Worm (Caenorhabditis elegans) whole organism, early embryonic: ENCODE measurements around the gene nhr-18.

Source experiments
- B0310.2 ChIP-seq: sonication (generic microtip); optimal IDR thresholded peaks from 2 replicates; lab custom pipeline; 2016; ENCODE audit warnings: mild to moderate bottlenecking, missing genetic modification characterization, missing compliant biosample characterization
- F13C5.2 ChIP-seq: sonication (generic microtip); optimal IDR thresholded peaks from 2 replicates; lab custom pipeline; 2017; ENCODE audit warnings: mild to moderate bottlenecking, missing genetic modification characterization, inconsistent platforms, missing compliant biosample characterization
- aly-1 ChIP-seq: sonication (generic microtip); optimal IDR thresholded peaks from 2 replicates; lab custom pipeline; 2016; ENCODE audit warnings: missing genetic modification characterization, missing compliant biosample characterization
- ama-1 ChIP-seq: fragments of 150-350 bp; optimal IDR thresholded peaks from 2 replicates; lab custom pipeline; 2014
- ceh-13 ChIP-seq: fragments of 200-800 bp; sonication (Bioruptor generic); optimal IDR thresholded peaks from 2 replicates; lab custom pipeline; 2018; ENCODE audit warnings: mild to moderate bottlenecking, missing genetic modification characterization, missing compliant biosample characterization
- ceh-36 ChIP-seq: sonication (generic microtip); optimal IDR thresholded peaks from 2 replicates; lab custom pipeline; 2016; ENCODE audit warnings: missing genetic modification characterization, inconsistent platforms, missing compliant biosample characterization
- ets-7 ChIP-seq: sonication (generic microtip); optimal IDR thresholded peaks from 2 replicates; lab custom pipeline; 2016; ENCODE audit warnings: missing genotype, missing genetic modification characterization, missing compliant biosample characterization
- flt-1 ChIP-seq: fragments of 200-800 bp; sonication (Bioruptor generic); IDR thresholded peaks from 2 replicates; pipeline ENCODE4 v1.3.6; 2022; ENCODE audit warnings: missing genetic modification characterization, missing compliant biosample characterization
- hmbx-1 ChIP-seq: sonication (generic microtip); optimal IDR thresholded peaks from 2 replicates; lab custom pipeline; 2016; ENCODE audit warnings: mild to moderate bottlenecking, missing genetic modification characterization, missing compliant biosample characterization
- hmg-4 ChIP-seq: fragments of 200-800 bp; sonication (Bioruptor generic); optimal IDR thresholded peaks from 2 replicates; lab custom pipeline; 2018; ENCODE audit warnings: mild to moderate bottlenecking, missing genetic modification characterization, missing compliant biosample characterization
- hnd-1 ChIP-seq: sonication (generic microtip); optimal IDR thresholded peaks from 2 replicates; lab custom pipeline; 2016; ENCODE audit warnings: missing genetic modification characterization, missing compliant biosample characterization
- pes-1 ChIP-seq: fragments of 200-800 bp; sonication (Bioruptor generic); IDR thresholded peaks from 2 replicates; pipeline ENCODE4 v1.3.6; 2022; ENCODE audit warnings: missing genetic modification reagents, missing genetic modification characterization, missing compliant biosample characterization
- scrt-1 ChIP-seq: fragments of 200-800 bp; sonication (Bioruptor generic); IDR thresholded peaks from 2 replicates; pipeline ENCODE4 v1.3.6; 2022; ENCODE audit warnings: missing genetic modification characterization, missing compliant biosample characterization
- sea-1 ChIP-seq: fragments of 200-800 bp; sonication (Bioruptor generic); conservative IDR thresholded peaks from 2 replicates; pipeline ENCODE4 v1.3.6; 2022; ENCODE audit warnings: missing genetic modification characterization, missing compliant biosample characterization
- tbx-11 ChIP-seq: fragments of 200-800 bp; sonication (Bioruptor generic); IDR thresholded peaks from 2 replicates; pipeline ENCODE4 v1.3.6; 2022; ENCODE audit warnings: missing genetic modification characterization, missing compliant biosample characterization
- tbx-37 ChIP-seq: fragments of 200-800 bp; sonication (Bioruptor generic); conservative IDR thresholded peaks from 2 replicates; pipeline ENCODE4 v1.3.6; 2022; ENCODE audit warnings: missing genetic modification reagents, missing genetic modification characterization, missing compliant biosample characterization
- tra-4 ChIP-seq: sonication (generic microtip); optimal IDR thresholded peaks from 2 replicates; lab custom pipeline; 2017; ENCODE audit warnings: missing genetic modification characterization, missing compliant biosample characterization

nhr-18 gene

DNA sequence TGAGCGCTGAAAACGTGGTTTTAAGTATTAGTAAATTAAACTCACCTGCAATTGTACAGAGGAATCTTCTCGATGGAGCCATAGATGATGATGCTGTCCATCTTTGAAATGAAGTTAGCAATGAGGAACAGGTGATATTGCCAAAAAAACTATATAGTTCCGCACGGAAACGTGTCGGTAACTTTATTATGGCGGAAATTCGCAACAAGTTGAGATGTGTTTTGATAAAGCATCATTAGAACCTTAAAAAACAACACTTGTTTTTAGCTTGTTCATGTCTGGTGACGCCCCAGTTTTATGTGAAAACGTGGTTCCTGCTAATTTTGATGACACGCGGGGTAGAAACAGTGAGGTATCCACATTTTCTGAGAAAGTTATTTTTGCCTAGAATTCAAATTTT is 20.8 kb upstream of the nhr-18 start, which contains the start of gene srt-40:
Gene srt-40, minus strand, starts transcription at position 101 of the 400 bp plus-strand sequence.
- TF ChIP-seq B0310.2 (tag; lab: Kevin White, UChicago) (no peak), ceh-13 (GFP tag; lab: Kevin White, UChicago) (no peak)

DNA sequence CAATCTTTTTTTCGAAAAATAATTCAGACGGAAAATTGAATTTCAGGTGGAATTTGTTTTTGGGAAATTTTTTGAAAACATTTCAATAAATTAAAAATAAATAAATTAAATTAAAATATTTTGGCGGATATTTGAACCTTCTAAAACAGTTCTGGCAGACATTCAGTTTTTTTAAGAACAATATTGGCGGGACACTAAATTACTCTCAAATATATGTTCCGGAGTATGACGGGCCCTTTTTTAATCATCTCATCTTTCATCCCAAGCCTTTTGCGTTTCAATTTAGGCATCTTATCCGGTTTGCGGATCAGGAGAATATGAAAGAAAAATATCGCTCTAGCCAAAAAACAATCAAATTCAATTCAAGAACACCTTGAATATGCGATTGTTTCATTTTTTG is 20.2 kb upstream of the nhr-18 start, which contains the start of gene svh-11:
Gene svh-11, plus strand, starts transcription at position 301 of the 400 bp plus-strand sequence.
- no peak for TF ChIP-seq hnd-1 (tag; lab: Kevin White, UChicago)

DNA sequence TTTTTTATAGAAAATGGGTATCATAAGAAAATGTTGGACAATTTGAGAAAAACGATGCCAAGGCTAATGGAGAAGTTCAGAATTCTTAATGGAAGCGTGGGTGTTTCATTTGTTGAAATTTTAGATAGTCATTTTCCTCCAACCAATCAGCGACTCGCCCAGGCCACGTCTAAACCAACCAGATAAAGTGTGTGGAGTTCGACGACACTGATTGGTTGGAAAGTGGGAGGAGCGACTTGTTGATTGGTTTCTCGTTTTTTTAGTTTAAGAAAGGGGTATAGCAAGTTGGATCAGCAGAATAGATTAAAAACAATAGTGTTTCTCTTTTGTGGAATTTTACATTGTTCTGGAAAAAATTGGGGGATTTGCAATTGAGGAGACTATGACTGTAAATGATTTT is 19.5 kb upstream of the nhr-18 start:
- TF ChIP-seq ceh-13 (GFP tag; lab: Kevin White, UChicago) (no peak), ceh-36 (tag; lab: Kevin White, UChicago) (no peak), tbx-11 (no peak), tra-4 (tag; lab: Kevin White, UChicago) (no peak), tbx-37 (GFP tag; lab: Robert Waterston, UW) (no peak), F13C5.2 (tag; lab: Kevin White, UChicago) (no peak), scrt-1 (GFP tag; lab: Robert Waterston, UW) (no peak), B0310.2 (tag; lab: Kevin White, UChicago) (no peak), ama-1 (lab: Kevin White, UChicago) (no peak), sea-1 (no peak), pes-1 (GFP tag; lab: Robert Waterston, UW) (no peak), hmbx-1 (tag; lab: Kevin White, UChicago) (no peak), ets-7 (tag; lab: Kevin White, UChicago) (no peak), hnd-1 (tag; lab: Kevin White, UChicago) (no peak), aly-1 (tag; lab: Kevin White, UChicago) (no peak), hmg-4 (no peak), flt-1 (GFP tag; lab: Robert Waterston, UW) (no peak)

DNA sequence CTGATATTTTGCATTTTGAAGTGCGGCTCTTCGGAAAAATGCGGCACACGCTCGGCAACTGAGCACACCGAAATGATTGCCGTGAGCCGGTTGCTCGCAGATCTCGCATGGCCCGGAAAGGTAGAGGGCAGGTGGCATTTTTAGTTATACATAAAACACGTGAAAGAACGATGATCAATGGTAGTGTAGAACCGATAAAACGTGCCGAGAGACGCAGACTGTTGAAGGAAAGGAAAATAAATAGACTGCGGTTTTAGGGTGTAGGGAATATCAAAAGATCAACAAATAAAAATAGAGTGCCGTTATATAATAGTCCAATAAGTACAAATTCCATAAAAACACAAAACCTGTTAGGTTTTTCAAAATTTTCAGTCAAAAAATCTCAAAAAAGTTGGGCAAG is 15.1 kb upstream of the nhr-18 start, which contains the start of gene nhr-133:
Gene nhr-133, minus strand, starts transcription at position 183 of the 400 bp plus-strand sequence.
- TF ChIP-seq scrt-1 (GFP tag; lab: Robert Waterston, UW) = no peak
- TF ChIP-seq hmbx-1 (tag; lab: Kevin White, UChicago) = no peak
- TF ChIP-seq aly-1 (tag; lab: Kevin White, UChicago) = no peak
- no peak for TF ChIP-seq sea-1
- no peak for TF ChIP-seq tbx-11
- no peak for TF ChIP-seq flt-1 (GFP tag; lab: Robert Waterston, UW)
- TF ChIP-seq ceh-36 (tag; lab: Kevin White, UChicago) = no peak
- TF ChIP-seq ets-7 (tag; lab: Kevin White, UChicago) = no peak
- no peak for TF ChIP-seq hnd-1 (tag; lab: Kevin White, UChicago)
- TF ChIP-seq pes-1 (GFP tag; lab: Robert Waterston, UW) = no peak
- no peak for TF ChIP-seq tbx-37 (GFP tag; lab: Robert Waterston, UW)
- TF ChIP-seq hmg-4 = no peak

DNA sequence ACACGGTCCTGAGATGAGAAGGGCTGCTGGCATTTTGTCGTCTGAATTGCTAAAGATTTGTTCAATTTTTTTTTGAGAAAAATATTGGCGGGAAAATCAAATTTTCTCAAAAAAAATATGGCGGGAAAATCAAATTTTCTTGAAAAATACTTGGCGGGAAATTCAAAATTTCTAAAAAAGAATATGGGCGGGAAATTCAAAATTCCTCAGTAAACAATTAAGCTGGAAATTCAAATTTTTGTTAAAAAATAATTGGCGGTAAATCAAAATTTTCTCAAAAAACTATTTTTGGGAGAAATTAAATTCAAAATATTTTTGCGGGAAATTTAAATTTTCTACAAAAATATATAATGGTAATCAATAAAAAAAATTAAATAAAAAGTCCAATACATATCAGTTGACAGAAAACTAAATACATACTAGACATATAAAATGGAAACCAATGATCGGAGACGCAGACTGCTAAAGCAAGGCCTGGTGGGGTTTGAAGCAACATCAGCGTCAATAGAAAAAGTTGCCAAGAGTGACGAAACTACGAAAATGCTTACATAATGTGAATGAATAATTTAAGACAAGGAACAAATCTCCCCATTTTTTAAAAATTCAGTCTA is 12.5 kb upstream of the nhr-18 start, which contains the start of gene nhr-184:
Gene nhr-184, minus strand, starts transcription at position 51 of the 611 bp plus-strand sequence.
- no peak for TF ChIP-seq pes-1 (GFP tag; lab: Robert Waterston, UW)
- no peak for TF ChIP-seq ama-1 (lab: Kevin White, UChicago)
- no peak for TF ChIP-seq tbx-37 (GFP tag; lab: Robert Waterston, UW)
- no peak for TF ChIP-seq hmbx-1 (tag; lab: Kevin White, UChicago)
- TF ChIP-seq B0310.2 (tag; lab: Kevin White, UChicago) = no peak
- no peak for TF ChIP-seq tbx-11
- no peak for TF ChIP-seq ceh-36 (tag; lab: Kevin White, UChicago)
- TF ChIP-seq hmg-4 = no peak
- no peak for TF ChIP-seq ets-7 (tag; lab: Kevin White, UChicago)
- no peak for TF ChIP-seq ceh-13 (GFP tag; lab: Kevin White, UChicago)
- no peak for TF ChIP-seq flt-1 (GFP tag; lab: Robert Waterston, UW)

DNA sequence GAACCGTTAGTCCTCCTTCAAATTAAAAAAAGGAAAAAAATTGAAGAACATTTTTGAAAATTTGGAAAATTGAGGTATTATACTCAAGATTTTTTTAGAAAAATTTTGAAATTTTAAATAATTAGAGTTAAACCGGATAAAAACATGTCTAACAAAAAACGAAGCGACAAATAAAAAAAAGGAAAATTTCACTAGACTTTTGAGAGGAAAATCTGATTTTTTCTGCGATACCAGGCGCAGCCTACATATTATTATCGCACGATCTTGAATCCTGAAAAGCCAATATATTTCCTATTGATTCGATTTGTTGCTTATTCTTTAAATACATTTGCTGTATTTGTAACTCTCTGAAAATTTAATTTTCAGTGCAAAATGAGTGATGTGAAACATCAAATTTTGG is 11.7 kb upstream of the nhr-18 start, which contains the start of gene nstp-8:
Gene nstp-8, plus strand, starts transcription at position 301 of the 400 bp plus-strand sequence.
- no peak for TF ChIP-seq flt-1 (GFP tag; lab: Robert Waterston, UW)

DNA sequence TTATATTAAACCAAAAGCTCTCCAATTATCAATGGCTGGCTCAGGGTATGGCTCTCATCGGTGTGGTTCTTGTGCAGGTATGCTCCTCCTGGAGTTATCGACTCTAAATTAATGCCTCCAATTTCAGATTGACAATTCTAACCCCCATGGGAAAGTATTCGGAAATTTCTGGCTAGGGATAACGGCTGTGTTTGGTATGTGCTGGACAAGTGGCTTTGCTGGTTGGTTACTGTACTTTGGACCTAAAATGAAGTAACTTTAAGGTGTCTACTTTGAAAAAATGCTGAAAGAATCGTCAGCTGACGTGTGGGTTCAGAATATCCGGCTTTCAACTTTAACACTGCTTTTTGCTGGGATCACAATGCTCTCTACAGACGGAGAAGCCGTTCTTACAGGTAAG is 10.1 kb upstream of the nhr-18 start:
- TF ChIP-seq flt-1 (GFP tag; lab: Robert Waterston, UW) (no peak), hnd-1 (tag; lab: Kevin White, UChicago) (no peak), tbx-11 (no peak), ama-1 (lab: Kevin White, UChicago) (no peak), F13C5.2 (tag; lab: Kevin White, UChicago) (no peak), sea-1 (no peak), scrt-1 (GFP tag; lab: Robert Waterston, UW) (no peak), tbx-37 (GFP tag; lab: Robert Waterston, UW) (no peak), pes-1 (GFP tag; lab: Robert Waterston, UW) (no peak), hmg-4 (no peak), ceh-13 (GFP tag; lab: Kevin White, UChicago) (no peak), aly-1 (tag; lab: Kevin White, UChicago) (no peak)

DNA sequence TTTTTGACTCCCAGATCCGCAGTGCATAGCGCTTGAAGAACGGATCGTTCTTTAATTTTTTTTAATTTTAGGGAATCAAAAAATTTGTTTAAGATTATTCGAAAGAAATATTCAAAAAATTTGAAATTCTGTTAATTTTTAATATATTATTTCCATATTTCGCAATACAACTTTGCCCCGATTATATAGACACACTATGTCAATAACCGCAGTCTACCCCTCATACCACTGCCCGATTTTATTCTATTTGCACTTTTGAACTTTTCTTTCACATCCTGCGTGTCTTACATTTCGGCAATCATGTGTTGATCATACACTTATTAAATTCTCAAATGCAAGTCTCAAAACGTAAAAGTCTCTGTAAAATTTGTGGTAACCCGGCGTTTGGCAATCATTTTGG is 8.2 kb upstream of the nhr-18 start, which contains the start of gene nhr-56:
Gene nhr-56, plus strand, starts transcription at position 202 of the 400 bp plus-strand sequence.
- TF ChIP-seq ceh-13 (GFP tag; lab: Kevin White, UChicago) = no peak
- no peak for TF ChIP-seq hmbx-1 (tag; lab: Kevin White, UChicago)
- no peak for TF ChIP-seq tbx-37 (GFP tag; lab: Robert Waterston, UW)
- TF ChIP-seq ama-1 (lab: Kevin White, UChicago) = no peak
- no peak for TF ChIP-seq hnd-1 (tag; lab: Kevin White, UChicago)
- no peak for TF ChIP-seq F13C5.2 (tag; lab: Kevin White, UChicago)
- TF ChIP-seq sea-1 = no peak
- TF ChIP-seq B0310.2 (tag; lab: Kevin White, UChicago) = no peak
- TF ChIP-seq scrt-1 (GFP tag; lab: Robert Waterston, UW) = no peak
- no peak for TF ChIP-seq tra-4 (tag; lab: Kevin White, UChicago)
- no peak for TF ChIP-seq aly-1 (tag; lab: Kevin White, UChicago)
